Fruit fly (Drosophila melanogaster) whole organism, pupa: ENCODE results near the gene CG45089.

Experiments
- CG10348 ChIP-seq: fragments of 200-800 bp; sonication (Bioruptor generic); IDR thresholded peaks from 2 replicates; pipeline ENCODE4 v1.3.6; 2022; ENCODE audit warnings: missing biosample characterization, missing genetic modification characterization
- CG12605 ChIP-seq: fragments of 200-800 bp; sonication (Bioruptor generic); IDR thresholded peaks from 2 replicates; pipeline ENCODE4 v1.3.6; 2022; ENCODE audit warnings: missing biosample characterization, missing genetic modification characterization
- CG13204 ChIP-seq: fragments of 200-800 bp; sonication (Bioruptor generic); optimal IDR thresholded peaks from 2 replicates; lab custom pipeline; 2018; ENCODE audit warnings: missing biosample characterization, mild to moderate bottlenecking, missing genetic modification characterization, moderate library complexity
- CG14655 ChIP-seq: fragments of 200-800 bp; sonication (Bioruptor generic); optimal IDR thresholded peaks from 3 replicates; lab custom pipeline; 2017; ENCODE audit warnings: mild to moderate bottlenecking, missing biosample characterization, missing genetic modification reagents, missing genetic modification characterization
- CG15710 ChIP-seq: fragments of 200-800 bp; sonication (Bioruptor generic); optimal IDR thresholded peaks from 2 replicates; lab custom pipeline; 2018; ENCODE audit warnings: missing biosample characterization, mild to moderate bottlenecking, missing genetic modification characterization, moderate library complexity
- CG17806 ChIP-seq: fragments of 200-800 bp; sonication (Bioruptor generic); optimal IDR thresholded peaks from 2 replicates; lab custom pipeline; 2018; ENCODE audit warnings: missing biosample characterization, mild to moderate bottlenecking, missing genetic modification characterization, moderate library complexity
- CG32121 ChIP-seq: fragments of 200-800 bp; sonication (Bioruptor generic); IDR thresholded peaks from 2 replicates; pipeline ENCODE4 v1.3.6; 2022; ENCODE audit warnings: missing biosample characterization, missing genetic modification characterization
- CG34367 ChIP-seq: fragments of 200-800 bp; sonication (Bioruptor generic); optimal IDR thresholded peaks from 2 replicates; lab custom pipeline; 2018; ENCODE audit warnings: missing biosample characterization, mild to moderate bottlenecking, missing genetic modification characterization
- CG4496 ChIP-seq: fragments of 200-800 bp; sonication (Bioruptor generic); IDR thresholded peaks from 3 replicates; pipeline ENCODE4 v1.3.6; 2022; ENCODE audit warnings: missing biosample characterization, missing genetic modification characterization
- CG8159 ChIP-seq: fragments of 200-800 bp; sonication (Bioruptor generic); optimal IDR thresholded peaks from 3 replicates; lab custom pipeline; 2018; ENCODE audit warnings: missing biosample characterization, mild to moderate bottlenecking, missing genetic modification characterization, moderate library complexity
- CG8301 ChIP-seq: fragments of 200-800 bp; sonication (Bioruptor generic); optimal IDR thresholded peaks from 2 replicates; lab custom pipeline; 2018; ENCODE audit warnings: missing biosample characterization, mild to moderate bottlenecking, missing genetic modification characterization
- CG9948 ChIP-seq: fragments of 200-800 bp; sonication (Bioruptor generic); optimal IDR thresholded peaks from 2 replicates; lab custom pipeline; 2018; ENCODE audit warnings: missing biosample characterization, mild to moderate bottlenecking, missing genetic modification characterization, moderate library complexity
- D1 ChIP-seq: fragments of 200-800 bp; sonication (Bioruptor generic); optimal IDR thresholded peaks from 2 replicates; lab custom pipeline; 2018; ENCODE audit warnings: missing biosample characterization, mild to moderate bottlenecking, missing genetic modification characterization, moderate library complexity
- EcR ChIP-seq: fragments of 200-800 bp; sonication (Bioruptor generic); optimal IDR thresholded peaks from 3 replicates; lab custom pipeline; 2019; ENCODE audit warnings: missing biosample characterization, missing genetic modification characterization, mild to moderate bottlenecking, moderate library complexity, missing genetic modification reagents
- Ets98B ChIP-seq: fragments of 200-800 bp; sonication (Bioruptor generic); IDR thresholded peaks from 2 replicates; pipeline ENCODE4 v1.3.6; 2022; ENCODE audit warnings: missing biosample characterization, missing genetic modification characterization
- Pif1A ChIP-seq: fragments of 200-800 bp; sonication (Bioruptor generic); optimal IDR thresholded peaks from 3 replicates; lab custom pipeline; 2016; ENCODE audit warnings: missing biosample characterization, missing genetic modification characterization
- Pif1B ChIP-seq: fragments of 200-800 bp; sonication (Bioruptor generic); optimal IDR thresholded peaks from 3 replicates; lab custom pipeline; 2016; ENCODE audit warnings: missing biosample characterization, missing genetic modification characterization
- Snoo ChIP-seq: fragments of 200-800 bp; sonication (Bioruptor generic); optimal IDR thresholded peaks from 3 replicates; lab custom pipeline; 2017; ENCODE audit warnings: missing biosample characterization, mild to moderate bottlenecking, missing genetic modification characterization, inconsistent platforms
- fd96Ca ChIP-seq: fragments of 200-800 bp; sonication (Bioruptor generic); IDR thresholded peaks from 3 replicates; pipeline ENCODE4 v1.3.6; 2022; ENCODE audit warnings: missing biosample characterization, missing genetic modification characterization
- gl ChIP-seq: fragments of 200-800 bp; sonication (Bioruptor generic); optimal IDR thresholded peaks from 2 replicates; lab custom pipeline; 2018; ENCODE audit warnings: missing biosample characterization, mild to moderate bottlenecking, missing genetic modification characterization
- rn ChIP-seq: fragments of 200-800 bp; sonication (Bioruptor generic); IDR thresholded peaks from 2 replicates; pipeline ENCODE4 v1.3.6; 2022; ENCODE audit warnings: missing biosample characterization, missing genetic modification characterization

Gene CG45089

dm6 chrX:7893411-7894122, at the start of gene CG45089, which contains the start of the genes ND-MNLL and p115:
TSS of gene CG45089 (minus strand) at chrX:7893798.
TSS of gene ND-MNLL (minus strand) at chrX:7893798.
TSS of gene p115 (plus strand) at chrX:7894031.
- no peak for TF ChIP-seq CG8301 (tag; lab: Kevin White, UChicago)
- peak; percentile 40 for TF ChIP-seq CG8159 (tag; lab: Kevin White, UChicago)
- TF ChIP-seq CG12605 (GFP tag; lab: Robert Waterston, UW): no peak
- peak; percentile 38 for TF ChIP-seq CG15710 (tag; lab: Kevin White, UChicago)
- TF ChIP-seq fd96Ca (GFP tag; lab: Robert Waterston, UW): no peak; the same call in 2 of the 3 replicates
- peak; percentile 32 for TF ChIP-seq Pif1B (GFP tag; lab: Kevin White, UChicago)
- no peak for TF ChIP-seq EcR
- peak; percentile 21 for TF ChIP-seq CG17806
- peak; percentile 20 for TF ChIP-seq CG9948 (tag; lab: Kevin White, UChicago)
- TF ChIP-seq Snoo (tag; lab: Kevin White, UChicago): peak; percentile 10
- TF ChIP-seq CG34367 (tag; lab: Kevin White, UChicago): no peak
- peak; percentile 46 for TF ChIP-seq Pif1A (GFP tag; lab: Kevin White, UChicago)
- TF ChIP-seq rn (GFP tag; lab: Robert Waterston, UW): no peak
- 0 out of 3 replicates have a peak, but pooled peaks have one; percentile 26 for TF ChIP-seq CG4496 (GFP tag; lab: Robert Waterston, UW)
- TF ChIP-seq Ets98B: peak; percentile 17; the same call in 1 of the 2 replicates
- TF ChIP-seq CG32121 (GFP tag; lab: Robert Waterston, UW): peak; percentile 48; the same call in 1 of the 2 replicates

dm6 chrX:7938482-7938804, 44.8 kb upstream of the CG45089 start:
- TF ChIP-seq CG10348 (GFP tag; lab: Robert Waterston, UW) (no peak), CG8159 (tag; lab: Kevin White, UChicago) (no peak), CG13204 (GFP tag; lab: Kevin White, UChicago) (no peak), CG34367 (tag; lab: Kevin White, UChicago) (no peak), Snoo (tag; lab: Kevin White, UChicago) (no peak), CG8301 (tag; lab: Kevin White, UChicago) (no peak), rn (GFP tag; lab: Robert Waterston, UW) (no peak), CG14655 (GFP tag; lab: Kevin White, UChicago) (no peak), CG32121 (GFP tag; lab: Robert Waterston, UW) (no peak), CG15710 (tag; lab: Kevin White, UChicago) (no peak), EcR (no peak), Pif1B (GFP tag; lab: Kevin White, UChicago) (no peak), Ets98B (no peak), CG4496 (GFP tag; lab: Robert Waterston, UW) (no peak), gl (tag; lab: Kevin White, UChicago) (no peak)

DNA sequence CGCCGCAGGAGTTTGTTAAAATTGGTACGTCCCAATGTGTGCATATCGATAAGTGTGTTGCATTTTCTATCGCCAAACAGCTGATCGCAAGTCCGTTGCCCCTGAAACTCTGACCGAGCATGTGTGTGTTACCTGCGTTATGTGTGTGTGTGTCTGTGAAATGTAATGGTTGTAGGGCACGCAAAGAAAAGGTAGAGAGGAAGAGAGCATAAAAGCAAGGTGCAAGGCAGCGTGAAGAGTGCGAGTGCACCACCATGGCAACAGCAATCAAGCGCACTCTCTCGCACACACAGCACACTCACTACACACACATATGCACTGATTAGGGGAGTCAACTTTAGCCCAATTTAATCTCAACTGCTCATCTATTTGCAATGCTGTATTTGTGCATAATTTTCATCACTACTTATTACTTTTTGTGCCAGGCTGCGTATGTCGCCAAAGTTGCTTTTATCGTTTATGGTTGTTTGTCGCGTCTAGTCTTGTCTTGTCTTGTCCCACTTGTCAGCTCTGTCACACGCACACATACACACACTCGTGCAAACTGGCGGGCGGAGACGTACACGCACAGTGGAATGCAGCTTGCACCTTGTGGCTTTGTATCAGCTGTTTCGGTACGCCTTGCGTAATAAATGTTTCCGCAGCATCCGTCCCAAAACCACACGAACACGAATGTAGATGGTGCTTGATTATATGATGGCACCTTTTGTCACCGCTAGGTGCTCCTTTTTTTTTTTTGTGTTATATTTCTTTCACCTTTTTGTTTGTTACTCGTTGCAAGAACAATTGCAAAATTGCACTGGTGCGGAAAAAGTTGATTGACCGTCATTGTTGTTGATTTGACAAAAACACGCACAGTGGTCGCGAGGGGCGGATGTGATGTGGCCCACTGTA, 44.2 kb upstream of the CG45089 start:
- peak; percentile 82 for TF ChIP-seq CG32121 (GFP tag; lab: Robert Waterston, UW)
- no peak for TF ChIP-seq gl (tag; lab: Kevin White, UChicago)
- TF ChIP-seq CG12605 (GFP tag; lab: Robert Waterston, UW): no peak; the same call in 1 of the 2 replicates
- peak; percentile 55; the same call in 1 of the 2 replicates for TF ChIP-seq Ets98B
- peak; percentile 64 for TF ChIP-seq CG34367 (tag; lab: Kevin White, UChicago)
- TF ChIP-seq CG10348 (GFP tag; lab: Robert Waterston, UW): peak; percentile 47
- TF ChIP-seq rn (GFP tag; lab: Robert Waterston, UW): peak; percentile 34; the same call in 1 of the 2 replicates
- no peak; the same call in 1 of the 3 replicates for TF ChIP-seq CG4496 (GFP tag; lab: Robert Waterston, UW)
- TF ChIP-seq CG13204 (GFP tag; lab: Kevin White, UChicago): no peak
- TF ChIP-seq CG14655 (GFP tag; lab: Kevin White, UChicago): peak; percentile 90
- peak; percentile 87 for TF ChIP-seq Pif1A (GFP tag; lab: Kevin White, UChicago)
- TF ChIP-seq D1 (tag; lab: Kevin White, UChicago): no peak
- peak; percentile 83 for TF ChIP-seq CG8159 (tag; lab: Kevin White, UChicago)
- peak; percentile 54 for TF ChIP-seq CG17806
- peak; percentile 91 for TF ChIP-seq EcR
- peak; percentile 79 for TF ChIP-seq Snoo (tag; lab: Kevin White, UChicago)
- peak; percentile 75 for TF ChIP-seq CG15710 (tag; lab: Kevin White, UChicago)
- TF ChIP-seq CG9948 (tag; lab: Kevin White, UChicago): peak; percentile 75
- peak; percentile 65 for TF ChIP-seq Pif1B (GFP tag; lab: Kevin White, UChicago)
- TF ChIP-seq CG8301 (tag; lab: Kevin White, UChicago): peak; percentile 84
- TF ChIP-seq fd96Ca (GFP tag; lab: Robert Waterston, UW): peak; percentile 85

DNA sequence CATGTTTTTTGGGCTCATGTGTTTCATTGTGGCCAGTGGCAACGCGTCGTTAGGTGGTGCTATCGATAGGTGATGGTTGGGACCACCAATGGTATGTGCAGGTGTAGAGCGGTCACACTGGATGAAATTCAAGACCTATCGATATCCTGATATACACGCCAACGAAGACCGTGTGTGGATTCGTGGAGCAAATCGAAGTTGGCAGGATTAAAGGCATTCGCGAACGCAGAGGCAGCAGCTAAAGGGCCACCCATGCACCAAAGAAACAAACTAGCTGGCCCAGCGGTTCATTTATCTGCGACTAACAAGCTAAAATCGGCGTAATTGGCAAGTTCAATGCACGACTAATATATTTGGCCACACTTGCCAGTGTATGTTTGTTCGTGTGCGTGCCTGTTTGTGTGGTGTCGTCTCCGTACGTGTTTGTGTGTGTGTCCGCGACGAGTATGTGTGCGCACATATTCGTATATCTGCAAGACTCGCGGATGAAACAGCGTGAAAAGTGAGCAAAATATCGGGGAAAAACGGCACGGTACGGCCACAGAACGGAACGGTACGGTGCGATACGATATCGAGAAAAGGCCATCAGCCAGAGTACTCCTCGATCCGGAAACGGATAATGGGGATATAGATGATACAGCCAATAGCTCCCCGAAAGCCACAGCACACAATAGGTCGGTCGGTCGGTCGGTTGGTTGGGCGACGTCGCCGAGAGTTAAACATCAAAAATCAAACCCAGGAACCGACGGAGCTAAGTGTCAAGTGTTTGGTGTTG, 42.4 kb upstream of the CG45089 start, which contains the start of gene Ubr3:
Ubr3 (plus strand) TSS at position 99 of the 775 bp plus-strand sequence.
- no peak for TF ChIP-seq CG13204 (GFP tag; lab: Kevin White, UChicago)
- peak; percentile 95 for TF ChIP-seq EcR
- peak; percentile 26; the same call in 1 of the 3 replicates for TF ChIP-seq CG4496 (GFP tag; lab: Robert Waterston, UW)
- 0 out of 3 replicates have a peak, but pooled peaks have one; percentile 16 for TF ChIP-seq fd96Ca (GFP tag; lab: Robert Waterston, UW)
